Fruit fly (Drosophila melanogaster): ENCODE measurements around the gene CG32219.

Gene CG32219

DNA sequence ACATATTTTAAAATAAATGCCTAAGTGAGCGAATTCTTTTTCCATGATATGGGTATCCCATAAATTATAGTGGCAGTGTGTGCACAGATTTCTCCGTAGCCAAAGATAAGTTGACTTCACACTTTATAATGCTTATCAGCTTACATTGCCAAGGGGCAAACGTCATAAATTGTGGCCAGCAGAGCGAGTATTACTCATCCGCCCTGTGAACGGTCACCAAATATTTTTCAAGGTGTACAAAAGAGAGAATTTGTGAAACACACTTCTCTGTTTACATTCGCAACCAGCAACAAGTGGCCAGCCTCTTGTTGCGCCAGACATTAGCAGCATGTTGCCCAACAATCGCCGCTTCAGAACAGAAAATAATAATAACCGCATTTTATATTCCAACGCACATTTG, 18.0 kb downstream of the CG32219 start (continued):
- peak; percentile 23 for TF ChIP-seq grau (tag; optimal IDR thresholded peaks at IDR 0.05)
- peak; percentile 41 for TF ChIP-seq lilli (GFP tag; optimal IDR thresholded peaks at IDR 0.05)
- TF ChIP-seq kay (GFP tag; optimal IDR thresholded peaks at IDR 0.05) = peak; percentile 80
- peak; percentile 82 for TF ChIP-seq CG8388 (GFP tag; optimal IDR thresholded peaks at IDR 0.05)
- no peak for TF ChIP-seq CG13287 (GFP tag; IDR thresholded peaks at IDR 0.05; ENCODE audit: partially characterized antibody)
- no peak for TF ChIP-seq zfh2 (GFP tag; optimal IDR thresholded peaks at IDR 0.05)
- peak; percentile 23; the same call in 1 of the 2 replicates for TF ChIP-seq stc (GFP tag; IDR thresholded peaks at IDR 0.05)
- TF ChIP-seq CG10366 (GFP tag; IDR thresholded peaks at IDR 0.05) = no peak
- peak; percentile 16 for TF ChIP-seq D19A (tag; optimal IDR thresholded peaks at IDR 0.05)
- no peak for TF ChIP-seq CG17829 (tag; optimal IDR thresholded peaks at IDR 0.05)
- TF ChIP-seq CG12155 (GFP tag; optimal IDR thresholded peaks at IDR 0.05) = peak; percentile 4
- no peak for TF ChIP-seq CG9727 (GFP tag; optimal IDR thresholded peaks at IDR 0.05)
- no peak for TF ChIP-seq CG11085 (GFP tag; IDR thresholded peaks at IDR 0.05)
- no peak for TF ChIP-seq CG9817 (tag; optimal IDR thresholded peaks at IDR 0.05)
- peak; percentile 36 for TF ChIP-seq CG4424 (GFP tag; optimal IDR thresholded peaks at IDR 0.05)
- TF ChIP-seq tin (GFP tag; optimal IDR thresholded peaks at IDR 0.05) = no peak
- TF ChIP-seq E2f1 (GFP tag; IDR thresholded peaks at IDR 0.05) = no peak
- no peak for TF ChIP-seq chif (GFP tag; optimal IDR thresholded peaks at IDR 0.05)
- peak; percentile 21 for TF ChIP-seq NfI (GFP tag; optimal IDR thresholded peaks at IDR 0.05)
- TF ChIP-seq odd (GFP tag; optimal IDR thresholded peaks at IDR 0.05) = peak; percentile 44
- TF ChIP-seq Hand (GFP tag; optimal IDR thresholded peaks at IDR 0.05) = no peak
- no peak for TF ChIP-seq Chrac-16 (GFP tag; optimal IDR thresholded peaks at IDR 0.05)
- no peak for TF ChIP-seq sc (optimal IDR thresholded peaks at IDR 0.05)
- TF ChIP-seq sc (GFP tag; optimal IDR thresholded peaks at IDR 0.05) = peak; percentile 4
- peak; percentile 48 for TF ChIP-seq CG15514 (GFP tag; optimal IDR thresholded peaks at IDR 0.05)
- peak; percentile 66; the same call in 1 of the 2 replicates for TF ChIP-seq CG32532 (GFP tag; IDR thresholded peaks at IDR 0.05)
- no peak for TF ChIP-seq ase (GFP tag; IDR thresholded peaks at IDR 0.05)
- TF ChIP-seq so (GFP tag; IDR thresholded peaks at IDR 0.05) = peak; percentile 15; the same call in 2 of the 3 replicates
- TF ChIP-seq her (GFP tag; optimal IDR thresholded peaks at IDR 0.05) = peak; percentile 19
- no peak for TF ChIP-seq Dref (GFP tag; IDR thresholded peaks at IDR 0.05)
- no peak for TF ChIP-seq slbo (GFP tag; IDR thresholded peaks at IDR 0.05)
- peak; percentile 24 for TF ChIP-seq CG10431 (GFP tag; optimal IDR thresholded peaks at IDR 0.05)
- peak; percentile 61; the same call in 1 of the 3 replicates for TF ChIP-seq otp (GFP tag; IDR thresholded peaks at IDR 0.05)
- TF ChIP-seq dan (GFP tag; IDR thresholded peaks at IDR 0.05) = no peak
- peak; percentile 69 for TF ChIP-seq Hmr (GFP tag; optimal IDR thresholded peaks at IDR 0.05)
- no peak for TF ChIP-seq Rx (GFP tag; IDR thresholded peaks at IDR 0.05)
- TF ChIP-seq PHDP (tag; optimal IDR thresholded peaks at IDR 0.05) = peak; percentile 60
- peak; percentile 64 for TF ChIP-seq CG2120 (GFP tag; optimal IDR thresholded peaks at IDR 0.05)
- TF ChIP-seq CG6689 (GFP tag; IDR thresholded peaks at IDR 0.05) = peak; percentile 59
- TF ChIP-seq psq (GFP tag; optimal IDR thresholded peaks at IDR 0.05) = no peak
- TF ChIP-seq hb (GFP tag; IDR thresholded peaks at IDR 0.05; ENCODE audit: partially characterized antibody) = no peak
- TF ChIP-seq CG3163 (GFP tag; optimal IDR thresholded peaks at IDR 0.05) = peak; percentile 52
- TF ChIP-seq CG16815 (GFP tag; optimal IDR thresholded peaks at IDR 0.05) = no peak
- TF ChIP-seq CG18476 (GFP tag; optimal IDR thresholded peaks at IDR 0.05) = no peak
- TF ChIP-seq CG16813 (GFP tag; IDR thresholded peaks at IDR 0.05; ENCODE audit: partially characterized antibody) = no peak
- TF ChIP-seq gfzf (GFP tag; optimal IDR thresholded peaks at IDR 0.05) = no peak
- peak; percentile 41; the same call in 1 of the 2 replicates for TF ChIP-seq HLH3B (GFP tag; IDR thresholded peaks at IDR 0.05)
- peak; percentile 78 for TF ChIP-seq wek (GFP tag; optimal IDR thresholded peaks at IDR 0.05)
- peak; percentile 11 for TF ChIP-seq CG18619 (GFP tag; optimal IDR thresholded peaks at IDR 0.05)
- TF ChIP-seq CG14050 (GFP tag; IDR thresholded peaks at IDR 0.05) = no peak
- TF ChIP-seq Jarid2 (GFP tag; optimal IDR thresholded peaks at IDR 0.05) = no peak
- no peak; the same call in 2 of the 3 replicates for TF ChIP-seq CG34422 (GFP tag; IDR thresholded peaks at IDR 0.05)

Data from whole organism, embryonic.